Fruit fly (Drosophila melanogaster) whole organism, pupa: ENCODE measurements around the gene Dysb.
A peak's percentile ranks its signal among the peaks of the same experiment; 100 is the strongest.

Experiments used
- CG15710 ChIP-seq: fragments of 200-800 bp; sonication (Bioruptor generic); optimal IDR thresholded peaks from 2 replicates; lab custom pipeline; 2018; ENCODE audit warnings: missing biosample characterization, mild to moderate bottlenecking, missing genetic modification characterization, moderate library complexity
- CG32121 ChIP-seq: fragments of 200-800 bp; sonication (Bioruptor generic); IDR thresholded peaks from 2 replicates; pipeline ENCODE4 v1.3.6; 2022; ENCODE audit warnings: missing biosample characterization, missing genetic modification characterization
- CG34367 ChIP-seq: fragments of 200-800 bp; sonication (Bioruptor generic); optimal IDR thresholded peaks from 2 replicates; lab custom pipeline; 2018; ENCODE audit warnings: missing biosample characterization, mild to moderate bottlenecking, missing genetic modification characterization
- CG9948 ChIP-seq: fragments of 200-800 bp; sonication (Bioruptor generic); optimal IDR thresholded peaks from 2 replicates; lab custom pipeline; 2018; ENCODE audit warnings: missing biosample characterization, mild to moderate bottlenecking, missing genetic modification characterization, moderate library complexity
- EcR ChIP-seq: fragments of 200-800 bp; sonication (Bioruptor generic); optimal IDR thresholded peaks from 3 replicates; lab custom pipeline; 2019; ENCODE audit warnings: missing biosample characterization, missing genetic modification characterization, mild to moderate bottlenecking, moderate library complexity, missing genetic modification reagents
- rn ChIP-seq: fragments of 200-800 bp; sonication (Bioruptor generic); IDR thresholded peaks from 2 replicates; pipeline ENCODE4 v1.3.6; 2022; ENCODE audit warnings: missing biosample characterization, missing genetic modification characterization

- TF ChIP-seq rn (no peak), CG9948 (tag; lab: Kevin White, UChicago) (no peak), EcR (peak; percentile 64), CG32121 (GFP tag; lab: Robert Waterston, UW) (no peak), CG15710 (no peak), CG34367 (tag; lab: Kevin White, UChicago) (no peak)
Observed at dm6 chr3L:18840370-18841007, 27.1 kb upstream of the Dysb start.
